Fruit fly (Drosophila melanogaster) whole organism, embryonic: ENCODE measurements around the gene CG4957.

Experiments used
- Ada2b ChIP-seq: fragments of 200-800 bp; sonication (Bioruptor generic); IDR thresholded peaks from 2 replicates; pipeline ENCODE4 v1.3.6; 2022; ENCODE audit warnings: missing biosample characterization, missing genetic modification characterization
- B-H1 ChIP-seq: fragments of 200-800 bp; sonication (Bioruptor generic); IDR thresholded peaks from 3 replicates; pipeline ENCODE4 v1.3.6; 2022; ENCODE audit warnings: missing biosample characterization, missing genetic modification characterization
- CG10543 ChIP-seq: fragments of 200-800 bp; sonication (Bioruptor generic); optimal IDR thresholded peaks from 3 replicates; lab custom pipeline; 2017; ENCODE audit warnings: missing biosample characterization, mild to moderate bottlenecking, missing genetic modification characterization, moderate library complexity
- CG13123 ChIP-seq: fragments of 200-800 bp; sonication (Bioruptor generic); optimal IDR thresholded peaks from 2 replicates; lab custom pipeline; 2016; ENCODE audit warnings: missing biosample characterization, missing genetic modification characterization
- CG14014 ChIP-seq: fragments of 200-800 bp; sonication (Bioruptor generic); IDR thresholded peaks from 2 replicates; pipeline ENCODE4 v1.3.6; 2022; ENCODE audit warnings: missing biosample characterization, missing genetic modification characterization
- CG1647 ChIP-seq: fragments of 200-800 bp; sonication (Bioruptor generic); optimal IDR thresholded peaks from 3 replicates; lab custom pipeline; 2016; ENCODE audit warnings: missing biosample characterization, missing genetic modification characterization
- CG16815 ChIP-seq: fragments of 200-800 bp; sonication (Bioruptor generic); optimal IDR thresholded peaks from 3 replicates; lab custom pipeline; 2017; ENCODE audit warnings: missing biosample characterization, mild to moderate bottlenecking, missing genetic modification characterization
- CG16863 ChIP-seq: fragments of 200-800 bp; sonication (Bioruptor generic); optimal IDR thresholded peaks from 3 replicates; lab custom pipeline; 2016; ENCODE audit warnings: missing biosample characterization, missing genetic modification characterization
- CG34422 ChIP-seq: fragments of 200-800 bp; sonication (Bioruptor generic); IDR thresholded peaks from 3 replicates; pipeline ENCODE4 v1.3.6; 2022; ENCODE audit warnings: missing biosample characterization, missing genetic modification characterization
- CG6254 ChIP-seq: fragments of 200-800 bp; sonication (Bioruptor generic); optimal IDR thresholded peaks from 3 replicates; lab custom pipeline; 2017; ENCODE audit warnings: mild to moderate bottlenecking, missing biosample characterization, missing genetic modification reagents, missing genetic modification characterization
- CG6683 ChIP-seq: fragments of 200-800 bp; sonication (Bioruptor generic); optimal IDR thresholded peaks from 2 replicates; lab custom pipeline; 2017; ENCODE audit warnings: missing biosample characterization, mild to moderate bottlenecking, missing genetic modification characterization, missing genetic modification reagents
- CG7271 ChIP-seq: fragments of 200-800 bp; sonication (Bioruptor generic); optimal IDR thresholded peaks from 2 replicates; lab custom pipeline; 2018; ENCODE audit warnings: missing biosample characterization, mild to moderate bottlenecking, missing genetic modification characterization, moderate library complexity
- CG7745 ChIP-seq: fragments of 200-800 bp; sonication (Bioruptor generic); optimal IDR thresholded peaks from 2 replicates; lab custom pipeline; 2018; ENCODE audit warnings: missing biosample characterization, mild to moderate bottlenecking, missing genetic modification characterization, moderate library complexity
- CG9876 ChIP-seq: fragments of 200-800 bp; sonication (Bioruptor generic); optimal IDR thresholded peaks from 2 replicates; lab custom pipeline; 2016; ENCODE audit warnings: missing biosample characterization, missing genetic modification characterization
- CoRest ChIP-seq: fragments of 200-800 bp; sonication (Bioruptor generic); optimal IDR thresholded peaks from 3 replicates; lab custom pipeline; 2018; ENCODE audit warnings: missing biosample characterization, mild to moderate bottlenecking, missing genetic modification characterization, moderate library complexity
- D19B ChIP-seq: fragments of 200-800 bp; sonication (Bioruptor generic); optimal IDR thresholded peaks from 2 replicates; lab custom pipeline; 2017; ENCODE audit warnings: missing biosample characterization, mild to moderate bottlenecking, missing genetic modification characterization
- Dp ChIP-seq: fragments of 200-800 bp; sonication (Bioruptor generic); optimal IDR thresholded peaks from 2 replicates; lab custom pipeline; 2018; ENCODE audit warnings: missing biosample characterization, mild to moderate bottlenecking, missing genetic modification characterization, moderate library complexity
- Meics ChIP-seq: fragments of 200-800 bp; sonication (Bioruptor generic); optimal IDR thresholded peaks from 2 replicates; lab custom pipeline; 2017; ENCODE audit warnings: missing biosample characterization, mild to moderate bottlenecking, missing genetic modification characterization
- Oli ChIP-seq: fragments of 200-800 bp; sonication (Bioruptor generic); optimal IDR thresholded peaks from 2 replicates; lab custom pipeline; 2018; ENCODE audit warnings: missing biosample characterization, mild to moderate bottlenecking, missing genetic modification characterization, moderate library complexity
- Opbp ChIP-seq: fragments of 200-800 bp; sonication (Bioruptor generic); IDR thresholded peaks from 3 replicates; pipeline ENCODE4 v1.3.6; 2022; ENCODE audit warnings: missing biosample characterization, missing genetic modification characterization; ENCODE audit not compliant: partially characterized antibody
- Side ChIP-seq: fragments of 200-800 bp; sonication (Bioruptor generic); optimal IDR thresholded peaks from 2 replicates; lab custom pipeline; 2016; ENCODE audit warnings: missing biosample characterization, missing genetic modification characterization
- Sox102F ChIP-seq: fragments of 200-800 bp; sonication (Bioruptor generic); optimal IDR thresholded peaks from 2 replicates; lab custom pipeline; 2018; ENCODE audit warnings: missing biosample characterization, mild to moderate bottlenecking, missing genetic modification characterization, moderate library complexity
- Sry-δ ChIP-seq: fragments of 200-800 bp; sonication (Bioruptor generic); optimal IDR thresholded peaks from 2 replicates; lab custom pipeline; 2016; ENCODE audit warnings: missing biosample characterization, missing genetic modification characterization
- ac ChIP-seq: fragments of 200-800 bp; sonication (Bioruptor generic); optimal IDR thresholded peaks from 3 replicates; lab custom pipeline; 2017; ENCODE audit warnings: missing biosample characterization, mild to moderate bottlenecking, missing genetic modification characterization
- br ChIP-seq: fragments of >200 bp; optimal IDR thresholded peaks from 2 replicates; lab custom pipeline; 2017
- cg ChIP-seq: fragments of 200-800 bp; sonication (Bioruptor generic); optimal IDR thresholded peaks from 3 replicates; lab custom pipeline; 2019; ENCODE audit warnings: missing biosample characterization, mild to moderate bottlenecking, missing genetic modification characterization, moderate library complexity
- corto ChIP-seq: fragments of 200-800 bp; sonication (Bioruptor generic); optimal IDR thresholded peaks from 2 replicates; lab custom pipeline; 2016; ENCODE audit warnings: missing biosample characterization, mild to moderate bottlenecking, missing genetic modification characterization, moderate library complexity
- dimm ChIP-seq: fragments of 200-800 bp; sonication (Bioruptor generic); IDR thresholded peaks from 2 replicates; pipeline ENCODE4 v1.3.6; 2022; ENCODE audit warnings: missing biosample characterization, missing genetic modification characterization
- dpn ChIP-seq, 2 experiments: fragments of 200-800 bp; sonication (Bioruptor generic); optimal IDR thresholded peaks; 3 replicates each; lab custom pipeline; 2016; ENCODE audit warnings: missing biosample characterization in 2 of 2, missing genetic modification characterization in 2 of 2
- en ChIP-seq: fragments of 200-800 bp; sonication (Bioruptor generic); optimal IDR thresholded peaks from 2 replicates; lab custom pipeline; 2016; ENCODE audit warnings: missing biosample characterization, missing genetic modification characterization
- esg ChIP-seq: fragments of 200-800 bp; sonication (Bioruptor generic); conservative IDR thresholded peaks from 2 replicates; pipeline ENCODE4 v1.3.6; 2022; ENCODE audit warnings: missing biosample characterization, missing genetic modification characterization
- ind ChIP-seq: fragments of 200-800 bp; sonication (Bioruptor generic); optimal IDR thresholded peaks from 3 replicates; lab custom pipeline; 2016; ENCODE audit warnings: missing biosample characterization, missing genetic modification characterization
- nmo ChIP-seq: fragments of 200-800 bp; sonication (Bioruptor generic); optimal IDR thresholded peaks from 2 replicates; lab custom pipeline; 2018; ENCODE audit warnings: missing biosample characterization, mild to moderate bottlenecking, missing genetic modification characterization, moderate library complexity
- onecut ChIP-seq: fragments of 200-800 bp; sonication (Bioruptor generic); IDR thresholded peaks from 2 replicates; pipeline ENCODE4 v1.3.6; 2022; ENCODE audit warnings: missing biosample characterization, missing genetic modification characterization
- peb ChIP-seq: fragments of 200-800 bp; sonication (Bioruptor generic); IDR thresholded peaks from 2 replicates; pipeline ENCODE4 v1.3.6; 2022; ENCODE audit warnings: missing biosample characterization, missing genetic modification characterization
- sens ChIP-seq: fragments of 200-800 bp; sonication (Bioruptor generic); peaks from one replicate; lab custom pipeline; 2016; ENCODE audit warnings: missing biosample characterization, missing genetic modification characterization
- sima ChIP-seq: fragments of 200-800 bp; sonication (Bioruptor generic); optimal IDR thresholded peaks from 2 replicates; lab custom pipeline; 2016; ENCODE audit warnings: missing biosample characterization, missing genetic modification characterization
- slbo ChIP-seq: fragments of 200-800 bp; sonication (Bioruptor generic); IDR thresholded peaks from 2 replicates; pipeline ENCODE4 v1.3.6; 2022; ENCODE audit warnings: missing biosample characterization, missing genetic modification characterization
- sqz ChIP-seq: fragments of 200-800 bp; sonication (Bioruptor generic); optimal IDR thresholded peaks from 3 replicates; lab custom pipeline; 2018; ENCODE audit warnings: missing biosample characterization, mild to moderate bottlenecking, missing genetic modification characterization
- sug ChIP-seq: fragments of 200-800 bp; optimal IDR thresholded peaks from 2 replicates; lab custom pipeline; 2019; ENCODE audit warnings: missing biosample characterization, mild to moderate bottlenecking, missing genetic modification characterization, moderate library complexity
- tll ChIP-seq, 2 experiments: fragments of 200-800 bp in 1 of 2; fragments of >200 bp in 1 of 2; sonication (Bioruptor generic) in 1 of 2; optimal IDR thresholded peaks; 2 replicates each; lab custom pipeline; 2017 to 2019; ENCODE audit warnings: missing biosample characterization in 2 of 2, missing genetic modification characterization in 2 of 2, mild to moderate bottlenecking in 1 of 2, moderate library complexity in 1 of 2
- tna ChIP-seq: fragments of 200-800 bp; sonication (Bioruptor generic); IDR thresholded peaks from 2 replicates; pipeline ENCODE4 v1.3.6; 2022; ENCODE audit warnings: missing biosample characterization, missing genetic modification characterization; ENCODE audit not compliant: partially characterized antibody
- trem ChIP-seq: fragments of 200-800 bp; optimal IDR thresholded peaks from 3 replicates; lab custom pipeline; 2019; ENCODE audit warnings: missing biosample characterization, mild to moderate bottlenecking, missing genetic modification characterization, moderate library complexity
- vvl ChIP-seq: fragments of 200-800 bp; sonication (Bioruptor generic); IDR thresholded peaks from 2 replicates; pipeline ENCODE4 v1.3.6; 2022; ENCODE audit warnings: missing biosample characterization, missing genetic modification characterization

The CG4957 gene

DNA sequence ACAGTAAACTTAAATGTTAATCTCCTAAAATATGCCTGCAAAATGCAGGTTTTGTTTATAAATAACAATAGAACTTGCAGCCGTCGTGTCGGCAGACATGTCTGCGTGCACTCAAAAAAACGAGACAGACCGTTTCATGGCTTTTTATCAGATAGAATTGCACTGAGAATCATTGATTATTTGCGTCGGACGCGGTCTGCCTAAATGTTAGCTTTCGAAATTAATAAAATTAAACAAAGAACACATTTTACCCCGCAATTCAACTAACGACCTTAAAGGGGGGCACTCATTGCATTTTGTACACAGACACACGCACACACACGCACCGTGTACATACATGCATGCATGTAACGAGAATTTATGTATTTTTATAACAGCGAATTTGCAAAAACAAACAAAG is 8.2 kb downstream of the CG4957 start (continued):
- TF ChIP-seq CG16815 (GFP tag; lab: Kevin White, UChicago) (no peak), tll (GFP tag; optimal IDR thresholded peaks at IDR 0.05; lab: Kevin White, UChicago) (no peak), ac (GFP tag; lab: Kevin White, UChicago) (no peak), slbo (no peak), vvl (GFP tag; lab: Robert Waterston, UW) (no peak), CG10543 (GFP tag; lab: Kevin White, UChicago) (no peak), sens (GFP tag; lab: Kevin White, UChicago) (peak; percentile 93), Oli (tag; lab: Kevin White, UChicago) (no peak), nmo (GFP tag; lab: Kevin White, UChicago) (no peak), cg (GFP tag; lab: Kevin White, UChicago) (peak; percentile 92), tna (GFP tag; lab: Robert Waterston, UW) (no peak), D19B (GFP tag; lab: Kevin White, UChicago) (no peak), CG6254 (GFP tag; lab: Kevin White, UChicago) (no peak), CG7745 (no peak), esg (GFP tag; lab: Robert Waterston, UW) (no peak), CG34422 (GFP tag; lab: Robert Waterston, UW) (peak; percentile 46; the same call in 1 of the 3 replicates), CG7271 (no peak), sima (GFP tag; lab: Kevin White, UChicago) (peak; percentile 12), sqz (GFP tag; lab: Kevin White, UChicago) (no peak), en (GFP tag; lab: Kevin White, UChicago) (peak; percentile 1), corto (GFP tag; lab: Kevin White, UChicago) (no peak), peb (GFP tag; lab: Robert Waterston, UW) (peak; percentile 11; the same call in 1 of the 2 replicates), CG14014 (GFP tag; lab: Robert Waterston, UW) (peak; percentile 28; the same call in 1 of the 2 replicates), CG9876 (GFP tag; lab: Kevin White, UChicago) (no peak), CG1647 (GFP tag; lab: Kevin White, UChicago) (peak; percentile 36), onecut (no peak), Sry-δ (no peak), dimm (GFP tag; lab: Robert Waterston, UW) (no peak), br (no peak), ind (GFP tag; lab: Kevin White, UChicago) (peak; percentile 7), CG16863 (GFP tag; lab: Kevin White, UChicago) (peak; percentile 15), CG13123 (GFP tag; lab: Kevin White, UChicago) (no peak), Meics (GFP tag; lab: Kevin White, UChicago) (no peak), Opbp (GFP tag; lab: Robert Waterston, UW) (no peak), Dp (GFP tag; lab: Kevin White, UChicago) (no peak), trem (no peak), sug (tag; lab: Kevin White, UChicago) (no peak), dpn (GFP tag; optimal IDR thresholded peaks at IDR 0.05; lab: Kevin White, UChicago) (peak; percentile 5 to 22), CoRest (no peak), CG6683 (GFP tag; lab: Kevin White, UChicago) (no peak), Ada2b (GFP tag; lab: Robert Waterston, UW) (0 out of 2 replicates have a peak, but pooled peaks have one; percentile 43), Sox102F (GFP tag; lab: Kevin White, UChicago) (no peak), B-H1 (GFP tag; lab: Robert Waterston, UW) (no peak), Side (peak; percentile 39)
